Worm (Caenorhabditis elegans) whole organism, L3 larva: ENCODE measurements around the gene hipr-1.
A peak's percentile ranks its signal among the peaks of the same experiment; 100 is the strongest.

Experiments
- ZK546.5 ChIP-seq: sonication (generic microtip); optimal IDR thresholded peaks from 2 replicates; lab custom pipeline; 2017; ENCODE audit warnings: missing biosample characterization, missing genetic modification characterization
- aly-2 ChIP-seq: fragments of 150-350 bp; optimal IDR thresholded peaks from 2 replicates; lab custom pipeline; 2014; ENCODE audit warnings: missing biosample characterization, missing genetic modification characterization
- ama-1 ChIP-seq: fragments of 150-350 bp; optimal IDR thresholded peaks from 2 replicates; lab custom pipeline; 2018
- ceh-16 ChIP-seq: sonication (generic microtip); optimal IDR thresholded peaks from 2 replicates; lab custom pipeline; 2017; ENCODE audit warnings: missing biosample characterization, missing genetic modification characterization
- ceh-28 ChIP-seq: fragments of 150-350 bp; optimal IDR thresholded peaks from 2 replicates; lab custom pipeline; 2014; ENCODE audit warnings: missing biosample characterization, missing genetic modification reagents, missing genetic modification characterization
- ceh-82 ChIP-seq: fragments of 150-350 bp; optimal IDR thresholded peaks from 2 replicates; lab custom pipeline; 2014; ENCODE audit warnings: missing biosample characterization, missing genetic modification characterization
- ceh-9 ChIP-seq: sonication (generic microtip); optimal IDR thresholded peaks from 2 replicates; lab custom pipeline; 2018; ENCODE audit warnings: missing biosample characterization, missing genetic modification characterization
- egl-27 ChIP-seq: sonication (generic microtip); optimal IDR thresholded peaks from 4 replicates; lab custom pipeline; 2017; ENCODE audit warnings: missing biosample characterization, missing genetic modification reagents, missing genetic modification characterization
- egl-5 ChIP-seq: fragments of 150-350 bp; optimal IDR thresholded peaks from 2 replicates; lab custom pipeline; 2017; ENCODE audit warnings: missing biosample characterization, missing genetic modification reagents, missing genetic modification characterization, inconsistent platforms
- elt-2 ChIP-seq: sonication (generic microtip); optimal IDR thresholded peaks from 2 replicates; lab custom pipeline; 2016; ENCODE audit warnings: missing genetic modification reagents, mild to moderate bottlenecking, missing genetic modification characterization, missing compliant biosample characterization
- elt-3 ChIP-seq, 3 experiments: fragments of 150-350 bp in 1 of 3; sonication (generic microtip) in 2 of 3; optimal IDR thresholded peaks; 2 replicates in 2 of 3; 4 replicates in 1 of 3; lab custom pipeline; 2014 to 2017; ENCODE audit warnings: missing biosample characterization in 3 of 3, missing genetic modification characterization in 3 of 3
- eor-1 ChIP-seq, 2 experiments: fragments of 150-350 bp; optimal IDR thresholded peaks; 2 replicates each; lab custom pipeline; 2014 to 2018; ENCODE audit warnings: missing biosample characterization in 2 of 2, missing genetic modification characterization in 2 of 2
- fkh-2 ChIP-seq: fragments of 150-350 bp; optimal IDR thresholded peaks from 2 replicates; lab custom pipeline; 2014; ENCODE audit warnings: missing biosample characterization, missing genetic modification reagents, missing genetic modification characterization
- hmg-11 ChIP-seq: sonication (generic microtip); optimal IDR thresholded peaks from 2 replicates; lab custom pipeline; 2016; ENCODE audit warnings: missing genetic modification characterization, missing compliant biosample characterization
- lin-15B ChIP-seq: fragments of 150-350 bp; optimal IDR thresholded peaks from 2 replicates; lab custom pipeline; 2014; ENCODE audit warnings: missing biosample characterization, missing genetic modification characterization
- lin-39 ChIP-seq: fragments of 150-350 bp; optimal IDR thresholded peaks from 2 replicates; lab custom pipeline; 2018; ENCODE audit warnings: missing biosample characterization, missing genetic modification reagents, missing genetic modification characterization
- lsy-12 ChIP-seq: sonication (generic microtip); optimal IDR thresholded peaks from 2 replicates; lab custom pipeline; 2016; ENCODE audit warnings: mild to moderate bottlenecking, missing genetic modification characterization, missing compliant biosample characterization
- mdl-1 ChIP-seq: fragments of 150-350 bp; optimal IDR thresholded peaks from 2 replicates; lab custom pipeline; 2014; ENCODE audit warnings: missing biosample characterization, missing genetic modification characterization
- nhr-11 ChIP-seq: fragments of 150-350 bp; optimal IDR thresholded peaks from 2 replicates; lab custom pipeline; 2014; ENCODE audit warnings: missing biosample characterization, missing genetic modification characterization
- nhr-12 ChIP-seq: fragments of 150-350 bp; optimal IDR thresholded peaks from 2 replicates; lab custom pipeline; 2014; ENCODE audit warnings: missing biosample characterization, missing genetic modification characterization
- nhr-23 ChIP-seq: fragments of 150-350 bp; optimal IDR thresholded peaks from 2 replicates; lab custom pipeline; 2014; ENCODE audit warnings: missing biosample characterization, missing genetic modification reagents, missing genetic modification characterization
- nhr-237 ChIP-seq: fragments of 150-350 bp; optimal IDR thresholded peaks from 2 replicates; lab custom pipeline; 2014; ENCODE audit warnings: missing biosample characterization, missing genetic modification characterization
- nhr-25 ChIP-seq: sonication (generic microtip); optimal IDR thresholded peaks from 2 replicates; lab custom pipeline; 2017; ENCODE audit warnings: missing biosample characterization, missing genetic modification characterization
- nhr-43 ChIP-seq: sonication (generic microtip); optimal IDR thresholded peaks from 2 replicates; lab custom pipeline; 2016; ENCODE audit warnings: mild to moderate bottlenecking, missing genetic modification characterization, missing compliant biosample characterization; ENCODE audit not compliant: poor library complexity, severe bottlenecking
- nhr-67 ChIP-seq: fragments of 150-350 bp; optimal IDR thresholded peaks from 2 replicates; lab custom pipeline; 2014; ENCODE audit warnings: missing biosample characterization, missing genetic modification characterization
- nhr-76 ChIP-seq: fragments of 150-350 bp; sonication (generic microtip); optimal IDR thresholded peaks from 5 replicates; lab custom pipeline; 2014; ENCODE audit warnings: missing biosample characterization, missing genetic modification characterization
- nhr-77 ChIP-seq: fragments of 150-350 bp; optimal IDR thresholded peaks from 2 replicates; lab custom pipeline; 2014; ENCODE audit warnings: missing biosample characterization, missing genetic modification characterization
- pqm-1 ChIP-seq: fragments of 150-350 bp; optimal IDR thresholded peaks from 2 replicates; lab custom pipeline; 2017; ENCODE audit warnings: missing biosample characterization, missing genetic modification characterization, inconsistent platforms
- skn-1 ChIP-seq: fragments of 150-350 bp; optimal IDR thresholded peaks from 2 replicates; lab custom pipeline; 2014; ENCODE audit warnings: missing biosample characterization, missing genetic modification characterization
- snpc-4 ChIP-seq: fragments of 150-350 bp; optimal IDR thresholded peaks from 2 replicates; lab custom pipeline; 2014; ENCODE audit warnings: missing biosample characterization, missing genetic modification characterization
- tbx-2 ChIP-seq: sonication (generic microtip); optimal IDR thresholded peaks from 2 replicates; lab custom pipeline; 2016; ENCODE audit warnings: mild to moderate bottlenecking, missing genetic modification characterization, missing compliant biosample characterization
- unc-39 ChIP-seq: sonication (generic microtip); optimal IDR thresholded peaks from 4 replicates; lab custom pipeline; 2017; ENCODE audit warnings: missing biosample characterization, missing genetic modification characterization
- unc-62 ChIP-seq: fragments of 150-350 bp; sonication (generic microtip); optimal IDR thresholded peaks from 4 replicates; lab custom pipeline; 2014; ENCODE audit warnings: missing biosample characterization, missing genetic modification reagents, missing genetic modification characterization
- ztf-11 ChIP-seq: fragments of 150-350 bp; optimal IDR thresholded peaks from 2 replicates; lab custom pipeline; 2014; ENCODE audit warnings: missing biosample characterization, missing genetic modification characterization
- ztf-4 ChIP-seq: fragments of 150-350 bp; optimal IDR thresholded peaks from 2 replicates; lab custom pipeline; 2014; ENCODE audit warnings: missing biosample characterization, missing genetic modification characterization

hipr-1 gene

DNA sequence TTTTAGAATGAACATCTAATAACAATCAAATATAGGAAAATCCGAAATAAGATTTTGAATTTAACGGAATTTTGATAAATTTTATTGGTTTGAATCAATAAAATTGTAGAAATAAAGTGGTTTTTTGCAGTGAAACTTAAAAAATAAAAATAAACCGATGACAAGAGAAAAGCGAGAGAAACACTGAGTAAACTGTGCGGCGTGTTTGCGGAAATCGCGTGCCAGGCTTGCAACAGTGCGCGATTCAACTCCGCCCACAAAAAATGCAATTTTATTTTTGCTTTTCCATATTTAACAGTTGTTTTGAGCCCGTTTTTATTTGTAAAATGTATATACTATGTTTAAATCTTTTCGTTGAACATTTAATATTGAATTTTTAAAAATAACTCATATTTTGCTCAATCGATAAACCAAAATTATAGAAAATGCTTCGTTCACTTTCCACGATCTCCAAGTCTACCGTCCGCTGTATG lies 47.9 kb downstream of the hipr-1 start, which contains the start of gene mtss-1 (continued):
- no peak for TF ChIP-seq ztf-11 (tag; lab: Kevin White, UChicago)

DNA sequence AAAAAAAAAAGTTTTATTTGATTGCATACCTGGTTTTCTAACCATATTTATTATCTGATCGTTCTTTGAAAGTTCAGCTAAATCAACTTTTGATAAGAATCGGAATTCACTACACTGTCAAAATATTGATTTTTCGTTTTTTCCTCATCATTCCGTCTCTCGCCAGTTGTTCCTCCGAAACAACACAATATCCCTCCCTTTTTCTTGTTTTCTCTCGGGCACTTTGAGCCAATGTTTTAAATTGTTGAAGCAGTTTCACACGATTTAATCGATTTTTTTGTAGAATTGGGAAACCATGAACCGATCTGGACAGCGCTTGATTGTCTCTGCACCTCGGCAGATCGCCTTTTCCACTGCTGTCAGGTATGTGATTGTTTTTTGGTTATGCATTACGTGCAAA lies 49.3 kb downstream of the hipr-1 start, which contains the start of gene K02D10.1:
Gene K02D10.1, plus strand, starts transcription at position 284 of the 400 bp plus-strand sequence.
- TF ChIP-seq ama-1 (lab: Kevin White, UChicago) (peak; percentile 62), mdl-1 (tag; lab: Kevin White, UChicago) (no peak), ceh-28 (tag; lab: Kevin White, UChicago) (peak; percentile 29)

- TF ChIP-seq nhr-23 (tag; lab: Kevin White, UChicago) (peak; percentile 30), nhr-25 (tag; lab: Kevin White, UChicago) (peak; percentile 58), fkh-2 (tag; lab: Kevin White, UChicago) (no peak)
These were observed 50.2 kb downstream of the hipr-1 start for ce11 chrIII:8770243-8770642.

DNA sequence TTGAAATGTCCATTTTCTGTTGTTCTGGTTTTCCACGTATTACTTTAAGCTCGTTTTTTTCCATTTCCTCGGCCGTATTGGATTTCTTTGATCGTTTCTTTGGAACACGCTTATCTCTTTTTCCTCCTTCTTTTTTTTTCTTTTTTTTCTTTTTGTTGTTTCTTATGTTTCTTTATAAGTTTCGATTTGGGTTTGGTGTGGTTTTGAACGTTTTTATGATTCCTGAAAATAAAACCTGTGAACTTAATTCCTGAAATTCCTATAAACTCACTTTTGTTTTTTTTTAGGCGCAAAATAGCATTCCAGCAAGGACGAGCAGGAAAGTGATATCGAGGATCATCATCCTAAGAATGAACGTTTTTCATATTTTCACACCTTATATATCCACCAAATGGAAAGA lies 51.2 kb downstream of the hipr-1 start, which contains the start of gene K02D10.2:
Gene K02D10.2, minus strand, starts transcription at position 101 of the 400 bp plus-strand sequence.
- TF ChIP-seq elt-3 (tag; optimal IDR thresholded peaks at IDR 0.05; lab: Kevin White, UChicago) (no peak), snpc-4 (tag; lab: Kevin White, UChicago) (no peak), lin-39 (tag; lab: Kevin White, UChicago) (no peak), egl-5 (tag; lab: Kevin White, UChicago) (no peak), unc-39 (tag; lab: Kevin White, UChicago) (no peak), ceh-28 (tag; lab: Kevin White, UChicago) (no peak), nhr-11 (no peak)
- TF ChIP-seq, all 47 proteins: peak for 0

DNA sequence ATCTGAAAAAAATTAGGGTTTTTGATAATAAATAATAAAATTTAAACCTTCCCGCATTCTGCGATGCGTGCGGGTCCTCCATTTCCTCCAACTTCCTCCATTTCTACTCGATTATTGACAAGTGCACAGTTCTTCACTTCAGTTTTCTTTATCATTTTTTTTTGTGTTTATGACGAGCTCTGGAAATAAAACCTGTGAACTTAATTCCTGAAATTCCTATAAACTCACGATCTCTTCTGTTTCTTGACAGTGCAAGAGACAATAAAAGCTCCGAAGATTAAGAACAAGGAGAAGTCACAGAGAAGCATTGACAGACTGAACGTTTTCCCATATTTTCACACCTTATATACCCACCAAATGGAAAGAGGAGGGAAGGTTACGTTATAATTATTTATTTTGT lies 51.8 kb downstream of the hipr-1 start, which contains the start of gene K02D10.3:
Gene K02D10.3, minus strand, starts transcription at position 101 of the 400 bp plus-strand sequence.
- TF ChIP-seq eor-1 (tag; optimal IDR thresholded peaks at IDR 0.05; lab: Kevin White, UChicago) (no peak), unc-62 (no peak), egl-5 (tag; lab: Kevin White, UChicago) (no peak), egl-27 (tag; lab: Kevin White, UChicago) (no peak), ceh-16 (tag; lab: Kevin White, UChicago) (no peak), nhr-11 (no peak), mdl-1 (tag; lab: Kevin White, UChicago) (no peak), hmg-11 (tag; lab: Kevin White, UChicago) (no peak), ceh-9 (tag; lab: Kevin White, UChicago) (no peak), nhr-12 (no peak), nhr-67 (tag; lab: Kevin White, UChicago) (no peak), tbx-2 (no peak), pqm-1 (tag; lab: Kevin White, UChicago) (no peak), nhr-76 (tag; lab: Kevin White, UChicago) (no peak), lsy-12 (tag; lab: Kevin White, UChicago) (no peak), nhr-43 (tag; lab: Kevin White, UChicago) (no peak), skn-1 (tag; lab: Kevin White, UChicago) (no peak), elt-3 (tag; optimal IDR thresholded peaks at IDR 0.05; lab: Kevin White, UChicago) (no peak), unc-39 (tag; lab: Kevin White, UChicago) (no peak)

ce11 chrIII:8772428-8773027 lies 52.5 kb downstream of the hipr-1 start:
- TF ChIP-seq ztf-4 (tag; lab: Kevin White, UChicago) (no peak), nhr-77 (tag; lab: Kevin White, UChicago) (no peak), elt-2 (peak; percentile 11), lsy-12 (tag; lab: Kevin White, UChicago) (no peak), ceh-9 (tag; lab: Kevin White, UChicago) (no peak), lin-15B (tag; lab: Kevin White, UChicago) (no peak), nhr-237 (no peak), aly-2 (no peak), nhr-67 (tag; lab: Kevin White, UChicago) (no peak), hmg-11 (tag; lab: Kevin White, UChicago) (no peak), ceh-16 (tag; lab: Kevin White, UChicago) (no peak), ceh-82 (tag; lab: Kevin White, UChicago) (no peak), ZK546.5 (tag; lab: Kevin White, UChicago) (no peak), elt-3 (tag; optimal IDR thresholded peaks at IDR 0.05; lab: Kevin White, UChicago) (no peak), egl-5 (tag; lab: Kevin White, UChicago) (peak; percentile 9), eor-1 (tag; optimal IDR thresholded peaks at IDR 0.05; lab: Kevin White, UChicago) (no peak)
